Worm (Caenorhabditis elegans): Measurements from ENCODE around the gene F28B12.1.

The F28B12.1 gene

DNA sequence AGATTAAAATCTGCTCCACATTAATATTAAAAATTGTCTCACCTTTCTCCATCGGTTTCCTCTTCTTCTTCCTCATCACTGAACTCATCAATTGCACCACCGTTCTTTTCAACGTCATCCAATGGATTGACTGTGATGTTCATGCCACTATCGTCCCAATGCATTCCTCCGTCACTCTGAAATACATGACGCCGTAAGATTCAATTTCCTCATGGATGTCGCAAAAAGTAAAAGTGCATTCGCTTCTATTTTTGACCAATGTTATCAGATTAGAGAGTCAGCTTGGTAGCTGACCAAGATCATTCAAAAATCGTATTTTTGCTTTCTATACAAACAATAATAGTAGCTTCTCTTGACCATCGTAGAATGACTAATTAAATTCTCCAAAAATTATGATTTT is 3.7 kb downstream of the F28B12.1 start:
- no peak for TF ChIP-seq nhr-10 (tag; optimal IDR thresholded peaks at IDR 0.05)
- TF ChIP-seq nhr-23 (tag; optimal IDR thresholded peaks at IDR 0.05), result no peak
- TF ChIP-seq mab-5 (tag; optimal IDR thresholded peaks at IDR 0.05), result no peak
- TF ChIP-seq aly-2 (tag; optimal IDR thresholded peaks at IDR 0.05), result no peak
- no peak for TF ChIP-seq sma-3 (GFP tag; optimal IDR thresholded peaks at IDR 0.05)
- no peak for TF ChIP-seq elt-3 (tag; optimal IDR thresholded peaks at IDR 0.05)
- no peak for TF ChIP-seq skn-1 (tag; optimal IDR thresholded peaks at IDR 0.05)
- TF ChIP-seq F13H6.1 (tag; optimal IDR thresholded peaks at IDR 0.05), result no peak
- TF ChIP-seq nhr-237 (tag; optimal IDR thresholded peaks at IDR 0.05), result no peak
- TF ChIP-seq ztf-4 (tag; optimal IDR thresholded peaks at IDR 0.05), result no peak
- no peak for TF ChIP-seq elt-1 (tag; optimal IDR thresholded peaks at IDR 0.05)
- TF ChIP-seq nhr-25 (tag; optimal IDR thresholded peaks at IDR 0.05), result no peak
- no peak for TF ChIP-seq ztf-1 (GFP tag; conservative IDR thresholded peaks at IDR 0.05)
- TF ChIP-seq fos-1 (tag; optimal IDR thresholded peaks at IDR 0.05), result no peak

DNA sequence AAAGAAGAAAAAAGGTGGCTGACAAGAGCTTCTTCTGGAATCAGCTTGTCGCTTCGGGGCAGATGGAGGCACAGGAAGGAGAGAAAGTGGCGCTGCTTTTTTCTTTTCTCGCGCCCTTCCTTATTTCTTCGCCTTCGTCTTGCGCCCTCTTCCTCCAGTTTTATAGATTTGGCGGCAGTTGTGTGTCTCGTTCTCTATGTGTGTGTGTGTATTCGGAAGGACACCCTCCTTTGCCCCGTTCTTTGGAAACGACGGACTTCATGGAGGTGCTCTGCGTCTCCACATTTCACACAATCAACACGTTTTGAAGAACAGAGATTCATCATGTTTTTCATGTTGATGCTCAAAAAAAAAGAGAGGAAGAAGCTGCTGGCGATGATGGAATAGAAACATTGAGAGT is 6.0 kb downstream of the F28B12.1 start:
- no peak for TF ChIP-seq nhr-23 (tag; optimal IDR thresholded peaks at IDR 0.05)
- peak; percentile 29 for TF ChIP-seq unc-55 (GFP tag; optimal IDR thresholded peaks at IDR 0.05)
- TF ChIP-seq mdl-1 (tag; optimal IDR thresholded peaks at IDR 0.05), result no peak
- peak; percentile 36 for TF ChIP-seq C34F6.9 (tag; optimal IDR thresholded peaks at IDR 0.05)
- TF ChIP-seq alr-1 (tag; optimal IDR thresholded peaks at IDR 0.05), result no peak
- TF ChIP-seq sma-9 (GFP tag; optimal IDR thresholded peaks at IDR 0.05), result peak; percentile 22
- no peak for TF ChIP-seq sma-9 (tag; optimal IDR thresholded peaks at IDR 0.05)
- TF ChIP-seq elt-3 (tag; optimal IDR thresholded peaks at IDR 0.05), result no peak
- TF ChIP-seq nhr-25 (tag; optimal IDR thresholded peaks at IDR 0.05), result no peak
- peak; percentile 4 for TF ChIP-seq Y55F3AM.14 (GFP tag; optimal IDR thresholded peaks at IDR 0.05)
- TF ChIP-seq unc-62 (GFP tag; optimal IDR thresholded peaks at IDR 0.05), result no peak
- TF ChIP-seq ztf-1 (GFP tag; conservative IDR thresholded peaks at IDR 0.05), result no peak
- no peak for TF ChIP-seq lin-39 (tag; optimal IDR thresholded peaks at IDR 0.05)
- no peak for TF ChIP-seq nhr-10 (tag; optimal IDR thresholded peaks at IDR 0.05)
- TF ChIP-seq ztf-11 (tag; optimal IDR thresholded peaks at IDR 0.05), result no peak
- no peak for TF ChIP-seq nhr-21 (tag; optimal IDR thresholded peaks at IDR 0.05)
- TF ChIP-seq dmd-4 (tag; optimal IDR thresholded peaks at IDR 0.05), result no peak
- no peak for TF ChIP-seq mbf-1 (tag; optimal IDR thresholded peaks at IDR 0.05)
- TF ChIP-seq lin-11 (tag; optimal IDR thresholded peaks at IDR 0.05), result no peak
- TF ChIP-seq ztf-4 (tag; optimal IDR thresholded peaks at IDR 0.05), result no peak
- no peak for TF ChIP-seq nhr-11 (tag; optimal IDR thresholded peaks at IDR 0.05)
- no peak for TF ChIP-seq R02D3.7 (tag; optimal IDR thresholded peaks at IDR 0.05)
- TF ChIP-seq gmeb-1 (tag; optimal IDR thresholded peaks at IDR 0.05), result no peak
- TF ChIP-seq F13H6.1 (tag; optimal IDR thresholded peaks at IDR 0.05), result peak; percentile 29
- no peak for TF ChIP-seq snpc-4 (tag; optimal IDR thresholded peaks at IDR 0.05)
- no peak for TF ChIP-seq lin-13 (GFP tag; optimal IDR thresholded peaks at IDR 0.05)
- TF ChIP-seq zag-1 (tag; optimal IDR thresholded peaks at IDR 0.05), result peak; percentile 32
- no peak for TF ChIP-seq egl-27 (tag; optimal IDR thresholded peaks at IDR 0.05)
- no peak for TF ChIP-seq blmp-1 (tag; optimal IDR thresholded peaks at IDR 0.05; ENCODE audit: insufficient read depth)

DNA sequence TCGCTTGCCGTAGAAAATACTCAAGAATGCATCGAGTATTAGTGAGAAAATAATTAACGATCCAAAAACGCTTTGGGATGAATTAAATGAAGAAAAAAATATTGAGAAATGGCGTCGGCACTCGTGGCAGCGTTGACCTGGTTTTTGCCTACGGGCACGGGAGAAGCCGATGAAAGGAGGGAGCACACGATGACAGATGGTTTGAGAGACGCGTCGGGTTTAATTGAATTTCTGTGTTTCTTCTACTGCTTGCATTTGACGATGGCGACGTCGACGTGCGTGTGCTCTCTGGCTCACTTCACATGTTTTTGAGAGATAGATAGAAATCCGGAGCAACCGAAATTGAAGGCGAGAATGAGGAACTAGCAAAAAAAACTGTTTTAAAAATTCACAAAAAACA is 7.9 kb downstream of the F28B12.1 start:
- TF ChIP-seq nhr-12 (tag; optimal IDR thresholded peaks at IDR 0.05) (no peak), lsy-2 (tag; optimal IDR thresholded peaks at IDR 0.05) (no peak), unc-62 (GFP tag; optimal IDR thresholded peaks at IDR 0.05) (no peak), nhr-23 (tag; optimal IDR thresholded peaks at IDR 0.05) (no peak), snpc-4 (tag; optimal IDR thresholded peaks at IDR 0.05) (no peak), sem-4 (tag; optimal IDR thresholded peaks at IDR 0.05) (no peak), unc-39 (tag; optimal IDR thresholded peaks at IDR 0.05) (no peak), crh-2 (tag; optimal IDR thresholded peaks at IDR 0.05) (no peak), lin-13 (GFP tag; optimal IDR thresholded peaks at IDR 0.05) (no peak), nhr-25 (tag; optimal IDR thresholded peaks at IDR 0.05) (no peak), ceh-16 (tag; optimal IDR thresholded peaks at IDR 0.05) (no peak), nhr-10 (tag; optimal IDR thresholded peaks at IDR 0.05) (no peak), F13H6.1 (tag; optimal IDR thresholded peaks at IDR 0.05) (no peak), mbf-1 (tag; optimal IDR thresholded peaks at IDR 0.05) (no peak), mab-5 (tag; optimal IDR thresholded peaks at IDR 0.05) (no peak)

All from whole organism, L2 larva.